Fruit fly (Drosophila melanogaster): ENCODE measurements around the gene sgl.

Gene sgl

DNA sequence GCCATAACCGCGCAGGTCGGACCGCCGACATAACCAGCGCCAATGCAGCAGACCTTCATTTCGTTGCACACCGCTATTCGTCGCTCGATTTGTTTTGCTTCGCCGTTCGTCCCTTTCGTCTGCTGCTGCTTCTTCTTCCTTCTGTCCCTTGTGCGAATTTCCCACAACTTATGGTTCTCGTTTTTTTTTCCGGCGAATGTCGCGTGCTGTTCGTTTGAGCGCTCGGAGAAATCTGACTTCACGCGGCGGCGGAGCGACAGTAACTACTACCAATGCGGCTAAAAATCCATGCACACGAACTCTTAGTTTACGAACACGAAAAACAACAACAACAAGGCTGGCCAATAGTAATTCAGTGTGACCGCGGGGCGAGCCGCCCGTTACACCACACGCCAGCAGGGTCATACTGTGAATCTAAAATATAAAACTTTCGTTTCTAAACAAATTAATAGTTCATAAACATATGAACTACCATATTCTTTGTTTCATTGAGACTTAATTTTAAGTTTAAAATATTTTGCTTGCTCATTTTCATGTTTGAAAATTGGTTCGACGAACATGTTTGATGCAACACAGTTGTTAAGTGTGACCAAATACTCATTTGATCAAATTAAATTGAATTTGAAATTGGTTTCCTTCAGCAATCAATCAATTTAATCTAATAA is at the start of gene sgl:
Gene sgl (minus strand): TSS at position 271 of the 665 bp plus-strand sequence.
- TF ChIP-seq Ada2b (GFP tag; IDR thresholded peaks at IDR 0.05) (peak; percentile 46; the same call in 1 of the 2 replicates), Dbx (GFP tag; IDR thresholded peaks at IDR 0.05) (peak; percentile 68; the same call in 1 of the 3 replicates), wdn (GFP tag; IDR thresholded peaks at IDR 0.05) (no peak), gcm2 (GFP tag; optimal IDR thresholded peaks at IDR 0.05) (no peak), pnt (GFP tag; optimal IDR thresholded peaks at IDR 0.05) (no peak), CG16815 (GFP tag; optimal IDR thresholded peaks at IDR 0.05) (no peak), CG18262 (tag; optimal IDR thresholded peaks at IDR 0.05) (peak; percentile 41), Hsf (GFP tag; optimal IDR thresholded peaks at IDR 0.05) (no peak), al (GFP tag; IDR thresholded peaks at IDR 0.05) (no peak), BEAF-32 (GFP tag; optimal IDR thresholded peaks at IDR 0.05) (peak; percentile 38), z (GFP tag; IDR thresholded peaks at IDR 0.05) (no peak), Rx (GFP tag; IDR thresholded peaks at IDR 0.05) (no peak), Myb (GFP tag; optimal IDR thresholded peaks at IDR 0.05) (peak; percentile 37), CG10959 (GFP tag; IDR thresholded peaks at IDR 0.05) (no peak), sob (GFP tag; IDR thresholded peaks at IDR 0.05) (peak; percentile 63; the same call in 1 of the 2 replicates), Deaf1 (tag; optimal IDR thresholded peaks at IDR 0.05) (peak; percentile 99), Scr (GFP tag; IDR thresholded peaks at IDR 0.05; ENCODE audit: partially characterized antibody) (peak; percentile 43; the same call in 1 of the 2 replicates), Dll (GFP tag; IDR thresholded peaks at IDR 0.05; ENCODE audit: partially characterized antibody) (peak; percentile 60; the same call in 2 of the 4 replicates), jigr1 (GFP tag; IDR thresholded peaks at IDR 0.05) (no peak), crp (GFP tag; optimal IDR thresholded peaks at IDR 0.05) (no peak), ab (GFP tag; optimal IDR thresholded peaks at IDR 0.05) (no peak), CG17385 (GFP tag; optimal IDR thresholded peaks at IDR 0.05) (peak; percentile 95), CG6854 (GFP tag; optimal IDR thresholded peaks at IDR 0.05) (peak; percentile 13), hth (optimal IDR thresholded peaks at IDR 0.05) (no peak), Gug (GFP tag; IDR thresholded peaks at IDR 0.05) (peak; percentile 54; the same call in 2 of the 4 replicates), HLH54F (GFP tag; optimal IDR thresholded peaks at IDR 0.05) (no peak), Poxn (GFP tag; IDR thresholded peaks at IDR 0.05) (no peak), CG3281 (GFP tag; optimal IDR thresholded peaks at IDR 0.05) (peak; percentile 39), CG7786 (GFP tag; optimal IDR thresholded peaks at IDR 0.05) (peak; percentile 18), Doc2 (GFP tag; IDR thresholded peaks at IDR 0.05) (no peak), CG2202 (tag; optimal IDR thresholded peaks at IDR 0.05) (no peak), az2 (GFP tag; optimal IDR thresholded peaks at IDR 0.05) (peak; percentile 20), hb (GFP tag; IDR thresholded peaks at IDR 0.05; ENCODE audit: partially characterized antibody) (no peak), ftz-f1 (GFP tag; optimal IDR thresholded peaks at IDR 0.05) (peak; percentile 71), E2f2 (GFP tag; IDR thresholded peaks at IDR 0.05) (peak; percentile 66), CG8281 (tag; optimal IDR thresholded peaks at IDR 0.05) (no peak), oc (tag; optimal IDR thresholded peaks at IDR 0.05) (peak; percentile 25), bbx (GFP tag; IDR thresholded peaks at IDR 0.05; ENCODE audit: partially characterized antibody) (peak; percentile 68), Hr3 (GFP tag; optimal IDR thresholded peaks at IDR 0.05) (no peak), sim (GFP tag; IDR thresholded peaks at IDR 0.05) (no peak), CG6175 (GFP tag; IDR thresholded peaks at IDR 0.05) (no peak), dm (GFP tag; optimal IDR thresholded peaks at IDR 0.05) (peak; percentile 65), CG6765 (GFP tag; optimal IDR thresholded peaks at IDR 0.05) (peak; percentile 38), toy (GFP tag; IDR thresholded peaks at IDR 0.05) (no peak), zf30C (GFP tag; optimal IDR thresholded peaks at IDR 0.05) (no peak), CG10543 (GFP tag; optimal IDR thresholded peaks at IDR 0.05) (peak; percentile 89), CG9817 (tag; optimal IDR thresholded peaks at IDR 0.05) (no peak), CG9437 (GFP tag; optimal IDR thresholded peaks at IDR 0.05) (no peak), Antp (GFP tag; optimal IDR thresholded peaks at IDR 0.05) (peak; percentile 35), nerfin-2 (GFP tag; IDR thresholded peaks at IDR 0.05; ENCODE audit: partially characterized antibody) (peak; percentile 27; the same call in 1 of the 2 replicates)

Measured in whole organism, embryonic.